Fruit fly (Drosophila melanogaster): ENCODE results near the gene Mst27D.

Gene Mst27D

dm6 chr2L:7067683-7068082 is 7.0 kb upstream of the Mst27D start, which contains the start of gene Ugt307A1:
Gene Ugt307A1, plus strand, starts transcription at chr2L:7067983.
- TF ChIP-seq noc (tag; optimal IDR thresholded peaks at IDR 0.05), result no peak

- no peak for TF ChIP-seq noc (tag; optimal IDR thresholded peaks at IDR 0.05)
These were observed 5.0 kb upstream of the Mst27D start, which contains the start of gene Nuf2 for dm6 chr2L:7065687-7066086. Gene Nuf2, minus strand, starts transcription at chr2L:7065837.

- no peak for TF ChIP-seq noc (tag; optimal IDR thresholded peaks at IDR 0.05)
These were observed 3.1 kb upstream of the Mst27D start, which contains the start of gene Sem1 for dm6 chr2L:7063721-7064179. Gene Sem1, plus strand, starts transcription at chr2L:7063986.

- no peak for TF ChIP-seq noc (tag; optimal IDR thresholded peaks at IDR 0.05)
These were observed 4.3 kb downstream of the Mst27D start, which contains the start of gene Mnn1 for dm6 chr2L:7056189-7056926. Gene Mnn1, plus strand, starts transcription at chr2L:7056301.

- no peak for TF ChIP-seq noc (tag; optimal IDR thresholded peaks at IDR 0.05)
These were observed 8.9 kb downstream of the Mst27D start for dm6 chr2L:7051740-7052139.

dm6 chr2L:7050492-7051182 is 10.0 kb downstream of the Mst27D start:
- TF ChIP-seq noc (tag; optimal IDR thresholded peaks at IDR 0.05), result no peak

dm6 chr2L:7049680-7050289 is 10.9 kb downstream of the Mst27D start:
- TF ChIP-seq noc (tag; optimal IDR thresholded peaks at IDR 0.05), result no peak

- TF ChIP-seq noc (tag; optimal IDR thresholded peaks at IDR 0.05), result peak; percentile 60
These were observed 11.5 kb downstream of the Mst27D start for dm6 chr2L:7049009-7049647.

dm6 chr2L:7047703-7048102 is 12.9 kb downstream of the Mst27D start:
- peak; percentile 67 for TF ChIP-seq noc (tag; optimal IDR thresholded peaks at IDR 0.05)

dm6 chr2L:7043039-7043905 is 17.4 kb downstream of the Mst27D start:
- peak; percentile 46 for TF ChIP-seq noc (tag; optimal IDR thresholded peaks at IDR 0.05)

- peak; percentile 64 for TF ChIP-seq noc (tag; optimal IDR thresholded peaks at IDR 0.05)
These were observed 18.4 kb downstream of the Mst27D start for dm6 chr2L:7042150-7042811.

- TF ChIP-seq noc (tag; optimal IDR thresholded peaks at IDR 0.05), result peak; percentile 72
These were observed 21.3 kb downstream of the Mst27D start for dm6 chr2L:7039342-7039684.

dm6 chr2L:7038404-7039341 is 22.0 kb downstream of the Mst27D start:
- TF ChIP-seq noc (tag; optimal IDR thresholded peaks at IDR 0.05), result no peak
